Fruit fly (Drosophila melanogaster) whole organism, embryonic: ENCODE measurements around the gene CG5541.

Experiments used
- Antp ChIP-seq: fragments of 200-800 bp; sonication (Bioruptor generic); optimal IDR thresholded peaks from 3 replicates; lab custom pipeline; 2016; ENCODE audit warnings: missing biosample characterization, missing genetic modification characterization
- Bgb ChIP-seq: fragments of 200-800 bp; sonication (Bioruptor generic); IDR thresholded peaks from 2 replicates; pipeline ENCODE4 v1.3.6; 2022; ENCODE audit warnings: missing biosample characterization, missing genetic modification characterization; ENCODE audit not compliant: partially characterized antibody
- CG10431 ChIP-seq: fragments of 200-800 bp; sonication (Bioruptor generic); optimal IDR thresholded peaks from 3 replicates; lab custom pipeline; 2018; ENCODE audit warnings: missing biosample characterization, mild to moderate bottlenecking, missing genetic modification characterization
- CG10543 ChIP-seq: fragments of 200-800 bp; sonication (Bioruptor generic); optimal IDR thresholded peaks from 3 replicates; lab custom pipeline; 2017; ENCODE audit warnings: missing biosample characterization, mild to moderate bottlenecking, missing genetic modification characterization, moderate library complexity
- CG11560 ChIP-seq: fragments of 200-800 bp; sonication (Bioruptor generic); IDR thresholded peaks from 3 replicates; pipeline ENCODE4 v1.3.6; 2022; ENCODE audit warnings: missing biosample characterization, missing genetic modification characterization
- CG12219 ChIP-seq: fragments of 200-800 bp; sonication (Bioruptor generic); optimal IDR thresholded peaks from 3 replicates; lab custom pipeline; 2018; ENCODE audit warnings: missing biosample characterization, mild to moderate bottlenecking, missing genetic modification characterization
- CG12299 ChIP-seq: fragments of 200-800 bp; sonication (Bioruptor generic); optimal IDR thresholded peaks from 2 replicates; lab custom pipeline; 2018; ENCODE audit warnings: missing biosample characterization, mild to moderate bottlenecking, missing genetic modification characterization
- CG13123 ChIP-seq: fragments of 200-800 bp; sonication (Bioruptor generic); optimal IDR thresholded peaks from 2 replicates; lab custom pipeline; 2016; ENCODE audit warnings: missing biosample characterization, missing genetic modification characterization
- CG1647 ChIP-seq: fragments of 200-800 bp; sonication (Bioruptor generic); optimal IDR thresholded peaks from 3 replicates; lab custom pipeline; 2016; ENCODE audit warnings: missing biosample characterization, missing genetic modification characterization
- CG17568 ChIP-seq: fragments of 200-800 bp; sonication (Bioruptor generic); optimal IDR thresholded peaks from 2 replicates; lab custom pipeline; 2018; ENCODE audit warnings: missing biosample characterization, mild to moderate bottlenecking, missing genetic modification characterization, moderate library complexity
- CG1792 ChIP-seq: fragments of 200-800 bp; sonication (Bioruptor generic); optimal IDR thresholded peaks from 2 replicates; lab custom pipeline; 2016; ENCODE audit warnings: missing biosample characterization, missing genetic modification characterization
- CG18619 ChIP-seq: fragments of 200-800 bp; sonication (Bioruptor generic); optimal IDR thresholded peaks from 3 replicates; lab custom pipeline; 2017; ENCODE audit warnings: missing biosample characterization, mild to moderate bottlenecking, missing genetic modification characterization
- CG32772 ChIP-seq: fragments of 200-800 bp; sonication (Bioruptor generic); IDR thresholded peaks from 2 replicates; pipeline ENCODE4 v1.3.6; 2022; ENCODE audit warnings: missing biosample characterization, missing genetic modification characterization
- CG34376 ChIP-seq: fragments of 200-800 bp; sonication (Bioruptor generic); optimal IDR thresholded peaks from 2 replicates; lab custom pipeline; 2018; ENCODE audit warnings: missing biosample characterization, mild to moderate bottlenecking, missing genetic modification characterization
- CG34422 ChIP-seq: fragments of 200-800 bp; sonication (Bioruptor generic); IDR thresholded peaks from 3 replicates; pipeline ENCODE4 v1.3.6; 2022; ENCODE audit warnings: missing biosample characterization, missing genetic modification characterization
- CG4617 ChIP-seq: fragments of 200-800 bp; sonication (Bioruptor generic); optimal IDR thresholded peaks from 3 replicates; lab custom pipeline; 2016; ENCODE audit warnings: missing biosample characterization, missing genetic modification characterization, borderline replicate concordance
- CG4730 ChIP-seq: fragments of 200-800 bp; sonication (Bioruptor generic); IDR thresholded peaks from 2 replicates; pipeline ENCODE4 v1.3.6; 2022; ENCODE audit warnings: missing biosample characterization, missing genetic modification characterization
- CG6854 ChIP-seq: fragments of 200-800 bp; sonication (Bioruptor generic); optimal IDR thresholded peaks from 3 replicates; lab custom pipeline; 2017; ENCODE audit warnings: missing biosample characterization, mild to moderate bottlenecking, missing genetic modification characterization
- CG9932 ChIP-seq: fragments of 200-800 bp; sonication (Bioruptor generic); IDR thresholded peaks from 2 replicates; pipeline ENCODE4 v1.3.6; 2022; ENCODE audit warnings: missing biosample characterization, missing genetic modification characterization
- D19B ChIP-seq: fragments of 200-800 bp; sonication (Bioruptor generic); optimal IDR thresholded peaks from 2 replicates; lab custom pipeline; 2017; ENCODE audit warnings: missing biosample characterization, mild to moderate bottlenecking, missing genetic modification characterization
- Drgx ChIP-seq: fragments of 200-800 bp; sonication (Bioruptor generic); IDR thresholded peaks from 2 replicates; pipeline ENCODE4 v1.3.6; 2022; ENCODE audit warnings: missing biosample characterization, missing genetic modification characterization
- E2f2 ChIP-seq: fragments of 200-800 bp; sonication (Bioruptor generic); IDR thresholded peaks from 2 replicates; pipeline ENCODE4 v1.3.6; 2022; ENCODE audit warnings: missing biosample characterization, missing genetic modification characterization
- Gug ChIP-seq: fragments of 200-800 bp; sonication (Bioruptor generic); IDR thresholded peaks from 4 replicates; pipeline ENCODE4 v1.3.6; 2022; ENCODE audit warnings: missing biosample characterization, missing genetic modification characterization
- Hr3 ChIP-seq: fragments of 200-800 bp; sonication (Bioruptor generic); optimal IDR thresholded peaks from 3 replicates; lab custom pipeline; 2016; ENCODE audit warnings: missing biosample characterization, missing genetic modification characterization
- Pdp1 ChIP-seq, 2 experiments: fragments of 200-800 bp; sonication (Bioruptor generic); optimal IDR thresholded peaks; 3 replicates each; lab custom pipeline; 2016; ENCODE audit warnings: missing biosample characterization in 2 of 2, missing genetic modification characterization in 2 of 2, mild to moderate bottlenecking in 1 of 2, moderate library complexity in 1 of 2
- Spps ChIP-seq: fragments of 200-800 bp; sonication (Bioruptor generic); optimal IDR thresholded peaks from 2 replicates; lab custom pipeline; 2018; ENCODE audit warnings: missing biosample characterization, mild to moderate bottlenecking, missing genetic modification characterization
- Sry-δ ChIP-seq: fragments of 200-800 bp; sonication (Bioruptor generic); optimal IDR thresholded peaks from 2 replicates; lab custom pipeline; 2016; ENCODE audit warnings: missing biosample characterization, missing genetic modification characterization
- ap ChIP-seq: fragments of 200-800 bp; sonication (Bioruptor generic); IDR thresholded peaks from 2 replicates; pipeline ENCODE4 v1.3.6; 2022; ENCODE audit warnings: missing biosample characterization, missing genetic modification characterization
- az2 ChIP-seq: fragments of 200-800 bp; sonication (Bioruptor generic); optimal IDR thresholded peaks from 3 replicates; lab custom pipeline; 2016; ENCODE audit warnings: missing biosample characterization, missing genetic modification characterization
- bsh ChIP-seq, 2 experiments: fragments of 200-800 bp; sonication (Bioruptor generic); optimal IDR thresholded peaks; 2 replicates each; lab custom pipeline; 2017 to 2018; ENCODE audit warnings: mild to moderate bottlenecking in 2 of 2, missing biosample characterization in 2 of 2, missing genetic modification characterization in 2 of 2, moderate library complexity in 1 of 2
- chinmo ChIP-seq: fragments of 200-800 bp; sonication (Bioruptor generic); IDR thresholded peaks from 4 replicates; pipeline ENCODE4 v1.3.6; 2022; ENCODE audit warnings: missing biosample characterization, missing genetic modification characterization; ENCODE audit not compliant: partially characterized antibody
- cwo ChIP-seq: fragments of 200-800 bp; sonication (Bioruptor generic); optimal IDR thresholded peaks from 3 replicates; lab custom pipeline; 2017; ENCODE audit warnings: missing biosample characterization, missing genetic modification characterization, mild to moderate bottlenecking, moderate library complexity, missing genetic modification reagents
- dimm ChIP-seq: fragments of 200-800 bp; sonication (Bioruptor generic); IDR thresholded peaks from 2 replicates; pipeline ENCODE4 v1.3.6; 2022; ENCODE audit warnings: missing biosample characterization, missing genetic modification characterization
- dm ChIP-seq: fragments of 200-800 bp; sonication (Bioruptor generic); optimal IDR thresholded peaks from 3 replicates; lab custom pipeline; 2016; ENCODE audit warnings: missing biosample characterization, missing genetic modification characterization
- dpn ChIP-seq, 2 experiments: fragments of 200-800 bp; sonication (Bioruptor generic); optimal IDR thresholded peaks; 3 replicates each; lab custom pipeline; 2016; ENCODE audit warnings: missing biosample characterization in 2 of 2, missing genetic modification characterization in 2 of 2
- eve ChIP-seq, 2 experiments: fragments of >200 bp; optimal IDR thresholded peaks; 2 replicates each; lab custom pipeline; 2017; ENCODE audit warnings: missing biosample characterization in 2 of 2, missing genetic modification characterization in 2 of 2
- exex ChIP-seq: fragments of 200-800 bp; sonication (Bioruptor generic); optimal IDR thresholded peaks from 4 replicates; lab custom pipeline; 2018; ENCODE audit warnings: missing biosample characterization, mild to moderate bottlenecking, missing genetic modification characterization, moderate library complexity
- gro ChIP-seq: fragments of 200-800 bp; sonication (Bioruptor generic); optimal IDR thresholded peaks from 2 replicates; lab custom pipeline; 2016; ENCODE audit warnings: missing biosample characterization, missing genetic modification characterization
- h ChIP-seq: fragments of >200 bp; optimal IDR thresholded peaks from 2 replicates; lab custom pipeline; 2017
- mam ChIP-seq: fragments of 200-800 bp; sonication (Bioruptor generic); optimal IDR thresholded peaks from 3 replicates; lab custom pipeline; 2016; ENCODE audit warnings: missing biosample characterization, missing genetic modification characterization
- nom ChIP-seq: fragments of 200-800 bp; sonication (Bioruptor generic); optimal IDR thresholded peaks from 2 replicates; lab custom pipeline; 2017; ENCODE audit warnings: missing biosample characterization, missing genetic modification characterization, mild to moderate bottlenecking, moderate library complexity, missing genetic modification reagents
- psq ChIP-seq: fragments of 200-800 bp; sonication (Bioruptor generic); optimal IDR thresholded peaks from 2 replicates; lab custom pipeline; 2017; ENCODE audit warnings: missing biosample characterization, missing genetic modification characterization
- row ChIP-seq: fragments of 200-800 bp; sonication (Bioruptor generic); IDR thresholded peaks from 3 replicates; pipeline ENCODE4 v1.3.6; 2022; ENCODE audit warnings: missing biosample characterization, missing genetic modification characterization
- sd ChIP-seq: fragments of 200-800 bp; sonication (Bioruptor generic); optimal IDR thresholded peaks from 3 replicates; lab custom pipeline; 2018; ENCODE audit warnings: missing biosample characterization, mild to moderate bottlenecking, missing genetic modification characterization, moderate library complexity
- sens ChIP-seq: fragments of 200-800 bp; sonication (Bioruptor generic); peaks from one replicate; lab custom pipeline; 2016; ENCODE audit warnings: missing biosample characterization, missing genetic modification characterization
- so ChIP-seq: fragments of 200-800 bp; sonication (Bioruptor generic); IDR thresholded peaks from 3 replicates; pipeline ENCODE4 v1.3.6; 2022; ENCODE audit warnings: missing biosample characterization, missing genetic modification characterization
- sug ChIP-seq: fragments of 200-800 bp; optimal IDR thresholded peaks from 2 replicates; lab custom pipeline; 2019; ENCODE audit warnings: missing biosample characterization, mild to moderate bottlenecking, missing genetic modification characterization, moderate library complexity
- tll ChIP-seq, 2 experiments: fragments of 200-800 bp in 1 of 2; fragments of >200 bp in 1 of 2; sonication (Bioruptor generic) in 1 of 2; optimal IDR thresholded peaks; 2 replicates each; lab custom pipeline; 2017 to 2019; ENCODE audit warnings: missing biosample characterization in 2 of 2, missing genetic modification characterization in 2 of 2, mild to moderate bottlenecking in 1 of 2, moderate library complexity in 1 of 2
- wek ChIP-seq: fragments of 200-800 bp; sonication (Bioruptor generic); optimal IDR thresholded peaks from 3 replicates; lab custom pipeline; 2018; ENCODE audit warnings: missing biosample characterization, mild to moderate bottlenecking, missing genetic modification characterization, moderate library complexity
- zfh1 ChIP-seq: fragments of 200-800 bp; sonication (Bioruptor generic); IDR thresholded peaks from 3 replicates; pipeline ENCODE4 v1.3.6; 2022; ENCODE audit warnings: missing biosample characterization, missing genetic modification characterization

CG5541 gene

DNA sequence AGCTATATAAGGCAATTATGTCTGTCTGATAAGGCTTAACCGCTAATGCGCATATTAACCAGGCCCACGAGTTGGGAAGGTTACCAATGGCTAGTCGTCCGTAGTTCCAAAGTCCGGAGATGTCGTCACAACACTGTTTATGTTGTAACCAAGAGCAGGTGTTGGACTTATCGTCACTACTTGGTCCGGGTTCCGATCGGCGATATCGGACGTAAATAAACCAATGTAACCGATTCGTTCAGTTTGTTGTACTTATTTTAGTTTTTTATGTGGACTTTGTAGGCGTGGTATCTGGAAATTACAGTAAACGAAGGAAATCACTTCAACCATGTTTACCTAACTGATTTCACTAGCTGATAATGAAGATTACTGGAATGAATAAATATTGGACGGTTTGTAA, 34.5 kb downstream of the CG5541 start (continued):
- TF ChIP-seq dm (GFP tag; lab: Kevin White, UChicago) (no peak), Spps (no peak), CG11560 (tag; lab: Robert Waterston, UW) (no peak), CG1647 (no peak), Gug (GFP tag; lab: Robert Waterston, UW) (no peak), row (GFP tag; lab: Robert Waterston, UW) (no peak), CG10431 (GFP tag; lab: Kevin White, UChicago) (peak; percentile 44), CG13123 (no peak), CG12219 (no peak), CG32772 (GFP tag; lab: Robert Waterston, UW) (no peak), wek (GFP tag; lab: Kevin White, UChicago) (peak; percentile 40), gro (GFP tag; lab: Kevin White, UChicago) (peak; percentile 4), az2 (GFP tag; lab: Kevin White, UChicago) (no peak), ap (no peak), CG34422 (GFP tag; lab: Robert Waterston, UW) (no peak), CG12299 (tag; lab: Kevin White, UChicago) (peak; percentile 14)

dm6 chrX:15079163-15079809, 35.4 kb downstream of the CG5541 start:
- no peak for TF ChIP-seq CG4730
- peak; percentile 66 for TF ChIP-seq exex
- TF ChIP-seq CG34376 (GFP tag; lab: Kevin White, UChicago): peak; percentile 60
- TF ChIP-seq CG18619 (GFP tag; lab: Kevin White, UChicago): no peak
- no peak for TF ChIP-seq CG17568
- TF ChIP-seq zfh1 (GFP tag; lab: Robert Waterston, UW): no peak
- TF ChIP-seq sug (tag; lab: Kevin White, UChicago): peak; percentile 25
- peak; percentile 19 for TF ChIP-seq CG10543 (GFP tag; lab: Kevin White, UChicago)
- TF ChIP-seq Sry-δ (GFP tag; lab: Kevin White, UChicago): no peak
- TF ChIP-seq dpn (GFP tag; optimal IDR thresholded peaks at IDR 0.05; lab: Kevin White, UChicago): no peak
- no peak for TF ChIP-seq CG9932 (GFP tag; lab: Robert Waterston, UW)
- no peak for TF ChIP-seq tll (GFP tag; optimal IDR thresholded peaks at IDR 0.05; lab: Kevin White, UChicago)
- TF ChIP-seq bsh (GFP tag; optimal IDR thresholded peaks at IDR 0.05; lab: Kevin White, UChicago): peak in 1 of 2 experiments; percentile 18
- no peak for TF ChIP-seq mam
- no peak for TF ChIP-seq Antp (GFP tag; lab: Kevin White, UChicago)
- TF ChIP-seq h (lab: Kevin White, UChicago): no peak
- TF ChIP-seq CG4617 (GFP tag; lab: Kevin White, UChicago): no peak
- TF ChIP-seq Drgx (GFP tag; lab: Robert Waterston, UW): 0 out of 2 replicates have a peak, but pooled peaks have one; percentile 28
- TF ChIP-seq Hr3 (GFP tag; lab: Kevin White, UChicago): no peak
- TF ChIP-seq so (GFP tag; lab: Robert Waterston, UW): 0 out of 3 replicates have a peak, but pooled peaks have one; percentile 21
- TF ChIP-seq sens: peak; percentile 23
- TF ChIP-seq psq (GFP tag; lab: Kevin White, UChicago): no peak
- TF ChIP-seq eve (GFP tag; optimal IDR thresholded peaks at IDR 0.05; lab: Kevin White, UChicago): peak in 1 of 2 experiments; percentile 25
- no peak for TF ChIP-seq dimm (GFP tag; lab: Robert Waterston, UW)
- peak; percentile 22 for TF ChIP-seq sd
- TF ChIP-seq Bgb: no peak
- 0 out of 4 replicates have a peak, but pooled peaks have one; percentile 44 for TF ChIP-seq chinmo (GFP tag; lab: Robert Waterston, UW)
- TF ChIP-seq CG1792 (GFP tag; lab: Kevin White, UChicago): no peak
- TF ChIP-seq CG6854 (GFP tag; lab: Kevin White, UChicago): no peak
- peak; percentile 8 for TF ChIP-seq D19B (GFP tag; lab: Kevin White, UChicago)
- peak in 1 of 2 experiments; percentile 65 for TF ChIP-seq Pdp1 (GFP tag; optimal IDR thresholded peaks at IDR 0.05; lab: Kevin White, UChicago)
- TF ChIP-seq E2f2 (GFP tag; lab: Robert Waterston, UW): no peak
- TF ChIP-seq nom: peak; percentile 93
- TF ChIP-seq cwo (GFP tag; lab: Kevin White, UChicago): peak; percentile 2
